Worm (Caenorhabditis elegans): Measurements from ENCODE around the gene gst-7.

The gst-7 gene

DNA sequence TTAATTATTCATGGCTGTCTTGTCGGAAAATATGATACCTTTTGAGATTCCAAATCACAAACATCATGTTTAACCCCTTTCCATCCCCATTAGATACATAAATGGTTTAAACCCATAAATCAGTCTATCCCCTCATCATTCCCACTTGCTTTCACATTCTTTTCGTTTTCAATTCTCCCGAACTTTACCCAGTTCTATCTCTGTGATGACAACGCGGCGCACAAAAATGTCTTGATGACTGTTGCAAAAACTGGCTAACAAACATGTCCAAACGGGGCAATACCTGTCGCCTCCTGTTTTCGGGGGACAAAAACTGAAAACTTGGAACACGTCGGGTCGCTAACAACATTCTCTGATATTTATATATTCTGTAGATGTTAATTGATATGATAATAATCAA is 15.8 kb upstream of the gst-7 start:
- TF ChIP-seq dao-5 (tag; optimal IDR thresholded peaks at IDR 0.05): no peak
- no peak for TF ChIP-seq W03F9.2 (tag; optimal IDR thresholded peaks at IDR 0.05)
- TF ChIP-seq him-1 (tag; optimal IDR thresholded peaks at IDR 0.05): no peak

DNA sequence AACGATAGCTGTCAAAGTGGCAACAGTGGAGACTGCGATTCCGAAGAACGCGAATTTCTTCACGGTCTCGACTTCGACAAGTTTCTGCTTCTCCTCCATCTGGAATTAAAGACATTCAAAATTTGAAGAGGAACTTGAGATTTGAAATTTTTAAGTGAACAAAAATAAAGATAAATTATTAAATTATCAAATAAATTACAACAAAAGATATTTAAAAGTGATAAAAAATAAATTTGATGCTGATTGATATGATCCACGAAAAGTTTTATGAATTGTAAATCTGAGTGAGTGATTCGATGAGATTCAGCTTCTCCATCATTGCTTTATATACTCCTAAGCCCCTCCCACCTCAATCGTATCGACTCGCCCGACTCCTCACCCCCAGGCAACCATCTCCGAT is 14.4 kb upstream of the gst-7 start, which contains the start of gene col-17:
col-17 (minus strand) TSS at position 101 of the 400 bp plus-strand sequence.
- no peak for TF ChIP-seq W03F9.2 (tag; optimal IDR thresholded peaks at IDR 0.05)
- TF ChIP-seq dao-5 (tag; optimal IDR thresholded peaks at IDR 0.05): no peak
- no peak for TF ChIP-seq him-1 (tag; optimal IDR thresholded peaks at IDR 0.05)

DNA sequence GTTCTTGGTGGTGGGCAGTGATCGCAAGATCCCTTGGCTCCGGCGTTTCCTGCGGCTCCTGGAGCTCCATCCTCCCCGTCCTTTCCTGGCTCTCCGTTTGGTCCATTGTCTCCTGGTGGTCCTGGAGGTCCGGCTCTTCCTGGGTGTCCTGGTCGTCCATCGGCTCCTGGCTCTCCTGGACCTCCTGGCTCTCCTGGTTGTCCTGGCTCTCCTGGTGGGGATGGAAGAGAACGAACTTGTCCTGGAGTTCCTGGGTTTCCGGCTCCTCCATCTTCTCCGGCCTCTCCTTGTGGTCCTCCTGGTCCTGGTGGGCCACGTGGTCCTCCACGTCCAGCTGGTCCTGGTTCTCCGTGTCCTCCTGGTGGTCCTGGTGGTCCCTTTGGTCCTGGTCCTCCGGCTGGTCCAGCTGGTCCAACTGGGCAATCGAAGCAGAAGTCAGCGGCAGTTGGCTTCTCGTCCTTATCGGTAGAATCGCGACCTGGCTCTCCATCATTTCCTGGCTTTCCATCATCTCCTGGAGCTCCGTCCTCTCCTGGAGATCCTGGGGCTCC is 12.0 kb upstream of the gst-7 start:
- TF ChIP-seq dao-5 (tag; optimal IDR thresholded peaks at IDR 0.05) (no peak), W03F9.2 (tag; optimal IDR thresholded peaks at IDR 0.05) (no peak), him-1 (tag; optimal IDR thresholded peaks at IDR 0.05) (no peak)

DNA sequence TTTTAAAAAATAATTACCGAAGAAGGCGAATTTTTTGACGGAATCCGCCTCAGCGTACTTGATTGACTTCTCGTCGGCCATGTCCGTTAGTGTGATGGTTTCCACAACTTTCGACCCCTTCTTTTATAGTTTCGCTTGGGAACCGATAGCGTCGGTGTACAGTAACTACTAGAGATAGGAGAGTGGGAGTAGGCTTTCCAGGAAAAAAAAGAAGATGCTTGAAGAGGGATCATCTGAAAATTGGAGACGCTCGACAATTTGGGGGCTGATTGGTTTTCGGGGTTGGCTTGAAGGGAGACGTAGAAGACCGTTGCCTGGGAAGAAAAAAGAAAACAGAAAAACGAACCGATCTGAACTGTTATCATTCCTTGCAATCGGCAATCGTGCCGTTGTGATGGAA is 11.2 kb upstream of the gst-7 start, which contains the start of gene col-20:
col-20 (minus strand) TSS at position 101 of the 400 bp plus-strand sequence.
- TF ChIP-seq dao-5 (tag; optimal IDR thresholded peaks at IDR 0.05): no peak
- no peak for TF ChIP-seq him-1 (tag; optimal IDR thresholded peaks at IDR 0.05)
- TF ChIP-seq W03F9.2 (tag; optimal IDR thresholded peaks at IDR 0.05): no peak

DNA sequence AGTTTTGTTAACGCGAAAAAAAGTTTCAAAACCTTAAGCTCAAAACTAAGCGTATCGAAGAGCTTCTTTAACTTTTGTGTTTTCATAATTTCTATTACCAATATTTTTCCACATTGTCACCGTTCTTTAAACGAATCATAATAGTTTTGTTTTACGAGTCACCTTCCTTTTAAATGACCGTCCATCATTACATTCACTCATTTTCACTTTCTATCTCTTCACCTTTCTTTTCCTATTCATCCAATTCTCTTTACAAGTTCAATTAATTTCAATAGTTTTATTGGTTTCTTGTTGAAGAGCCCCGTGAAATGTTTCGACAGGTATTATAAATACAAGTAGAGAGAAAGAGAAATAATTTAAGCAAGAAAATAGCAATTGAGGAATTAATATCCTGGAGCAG is 10.0 kb upstream of the gst-7 start:
- TF ChIP-seq dao-5 (tag; optimal IDR thresholded peaks at IDR 0.05): no peak
- TF ChIP-seq him-1 (tag; optimal IDR thresholded peaks at IDR 0.05): no peak
- no peak for TF ChIP-seq W03F9.2 (tag; optimal IDR thresholded peaks at IDR 0.05)

DNA sequence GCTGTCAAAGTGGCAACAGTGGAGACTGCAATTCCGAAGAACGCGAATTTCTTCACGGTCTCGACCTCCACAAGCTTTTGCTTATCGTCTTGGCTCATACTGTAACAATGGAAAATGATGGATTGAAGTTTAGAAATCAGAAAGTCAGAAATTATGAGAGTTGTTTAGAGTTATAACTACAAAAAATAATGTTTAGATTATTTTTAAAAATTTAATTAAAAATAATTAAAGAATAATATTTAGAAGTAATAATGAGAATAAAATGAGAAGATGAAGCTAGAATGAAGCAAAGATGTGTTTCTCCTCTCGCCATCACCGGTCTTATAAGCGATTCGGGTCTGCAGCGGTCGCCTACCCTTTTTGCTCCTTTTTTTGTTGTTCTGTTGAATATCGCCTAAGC is 8.8 kb upstream of the gst-7 start, which contains the start of gene col-73:
col-73 (minus strand) TSS at position 101 of the 400 bp plus-strand sequence.
- TF ChIP-seq him-1 (tag; optimal IDR thresholded peaks at IDR 0.05): no peak

DNA sequence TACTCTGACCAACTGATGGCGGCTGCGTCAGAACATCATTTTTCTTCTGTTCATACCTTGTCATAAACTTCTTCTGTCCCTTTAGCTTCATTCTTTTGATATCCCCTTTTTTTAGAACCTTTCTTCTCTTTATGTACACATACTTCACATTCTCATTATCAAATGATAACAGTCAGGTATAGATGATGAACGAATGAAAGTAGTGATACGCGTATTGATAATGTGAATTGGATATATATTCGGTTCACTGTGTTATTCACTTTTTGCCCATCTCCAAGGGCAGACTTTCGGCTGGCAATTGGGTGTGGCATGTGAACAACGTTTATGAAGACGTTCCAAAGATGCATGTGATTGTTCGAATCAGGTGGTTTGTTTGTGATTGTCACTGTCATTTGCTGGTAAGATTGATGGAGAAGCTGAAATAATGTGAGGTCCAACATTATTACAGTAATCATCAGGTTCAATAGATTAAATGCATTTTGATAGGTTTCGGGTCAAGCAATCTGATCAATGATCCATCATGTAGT is 7.5 kb upstream of the gst-7 start, which contains the start of gene F11G11.15:
F11G11.15 (plus strand) TSS at position 511 of the 527 bp plus-strand sequence.
- no peak for TF ChIP-seq him-1 (tag; optimal IDR thresholded peaks at IDR 0.05)
- TF ChIP-seq W03F9.2 (tag; optimal IDR thresholded peaks at IDR 0.05): no peak
- no peak for TF ChIP-seq dao-5 (tag; optimal IDR thresholded peaks at IDR 0.05)

DNA sequence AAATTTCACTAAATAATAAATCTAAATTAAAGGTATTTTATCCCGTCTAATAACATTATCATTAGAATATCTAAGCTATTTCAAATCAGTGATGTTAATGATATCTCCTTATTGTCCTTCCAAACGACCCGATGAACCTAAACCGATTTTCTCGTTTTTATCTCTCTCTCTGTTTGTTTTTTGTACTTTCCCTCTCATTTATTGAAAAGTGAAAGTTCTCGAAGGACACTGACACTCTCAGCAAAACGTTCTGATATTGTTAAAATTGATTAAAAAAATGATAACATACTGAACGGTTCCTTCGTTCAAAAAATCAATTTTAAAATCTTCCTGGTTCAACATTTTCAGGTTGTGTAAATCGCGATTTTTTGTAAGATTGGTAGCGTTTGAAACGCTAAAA is 5.8 kb upstream of the gst-7 start, which contains the start of gene F11G11.13:
F11G11.13 (minus strand) TSS at position 89 of the 400 bp plus-strand sequence.
- TF ChIP-seq him-1 (tag; optimal IDR thresholded peaks at IDR 0.05) (no peak), W03F9.2 (tag; optimal IDR thresholded peaks at IDR 0.05) (no peak), dao-5 (tag; optimal IDR thresholded peaks at IDR 0.05) (no peak)

DNA sequence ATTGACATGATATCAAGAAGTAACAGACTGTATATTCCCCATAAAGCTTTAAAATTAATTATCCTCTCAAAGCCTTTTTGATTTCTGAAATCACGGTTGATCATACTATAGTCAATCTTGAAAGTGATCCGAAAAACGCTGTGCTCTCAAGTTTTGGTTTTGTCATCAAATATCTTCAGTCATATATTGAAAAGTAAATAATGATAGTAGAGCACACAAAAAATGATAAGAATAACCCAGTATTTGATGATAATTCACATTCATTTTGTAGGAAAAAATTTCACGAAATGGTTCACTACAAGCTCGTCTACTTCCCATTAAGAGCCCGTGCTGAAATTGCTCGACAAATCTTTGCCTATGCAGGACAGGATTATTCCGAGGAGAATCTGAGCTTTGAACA is 2.2 kb upstream of the gst-7 start, which contains the start of gene gst-6:
gst-6 (plus strand) TSS at position 263 of the 400 bp plus-strand sequence.
- no peak for TF ChIP-seq dao-5 (tag; optimal IDR thresholded peaks at IDR 0.05)
- TF ChIP-seq him-1 (tag; optimal IDR thresholded peaks at IDR 0.05): no peak
- TF ChIP-seq W03F9.2 (tag; optimal IDR thresholded peaks at IDR 0.05): no peak

DNA sequence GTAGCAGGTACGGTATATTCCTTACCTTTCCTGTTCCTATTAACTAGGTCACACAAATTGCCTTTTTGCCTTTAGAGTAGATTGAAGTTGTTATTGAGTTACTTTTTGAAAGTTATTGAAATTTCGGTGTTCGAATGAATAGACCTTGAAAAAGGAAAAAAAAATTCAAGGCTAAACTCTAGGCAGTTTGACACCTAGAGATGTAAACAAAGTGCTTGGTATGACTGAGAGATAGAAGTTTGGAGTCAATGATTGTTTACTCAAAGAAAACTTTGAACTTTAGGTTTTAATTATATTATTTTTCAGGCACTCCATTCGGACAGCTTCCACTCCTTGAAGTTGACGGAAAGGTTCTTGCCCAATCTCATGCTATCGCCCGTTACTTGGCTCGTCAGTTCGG is 636 bp downstream of the gst-7 start:
- TF ChIP-seq dao-5 (tag; optimal IDR thresholded peaks at IDR 0.05): no peak
- no peak for TF ChIP-seq him-1 (tag; optimal IDR thresholded peaks at IDR 0.05)
- no peak for TF ChIP-seq W03F9.2 (tag; optimal IDR thresholded peaks at IDR 0.05)

DNA sequence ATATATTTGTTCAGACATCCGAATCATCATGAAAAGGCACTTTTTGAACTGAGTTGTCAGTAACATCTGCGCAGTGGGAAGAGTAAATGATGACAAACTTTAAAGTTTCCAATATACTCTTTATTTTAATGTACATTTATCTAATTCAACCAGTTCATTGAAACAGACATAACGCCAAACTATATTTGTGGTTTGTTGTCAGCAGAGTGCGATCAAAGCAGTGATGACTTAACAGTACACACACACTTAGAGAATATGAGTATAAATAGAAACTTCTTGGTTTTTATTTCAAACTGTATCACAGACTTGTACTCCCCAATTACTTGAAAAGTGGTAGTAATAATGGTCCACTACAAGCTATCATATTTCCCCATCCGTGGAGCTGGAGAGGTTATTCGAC is 1.6 kb downstream of the gst-7 start, which contains the start of gene gst-8:
gst-8 (plus strand) TSS at position 301 of the 400 bp plus-strand sequence.
- no peak for TF ChIP-seq dao-5 (tag; optimal IDR thresholded peaks at IDR 0.05)

DNA sequence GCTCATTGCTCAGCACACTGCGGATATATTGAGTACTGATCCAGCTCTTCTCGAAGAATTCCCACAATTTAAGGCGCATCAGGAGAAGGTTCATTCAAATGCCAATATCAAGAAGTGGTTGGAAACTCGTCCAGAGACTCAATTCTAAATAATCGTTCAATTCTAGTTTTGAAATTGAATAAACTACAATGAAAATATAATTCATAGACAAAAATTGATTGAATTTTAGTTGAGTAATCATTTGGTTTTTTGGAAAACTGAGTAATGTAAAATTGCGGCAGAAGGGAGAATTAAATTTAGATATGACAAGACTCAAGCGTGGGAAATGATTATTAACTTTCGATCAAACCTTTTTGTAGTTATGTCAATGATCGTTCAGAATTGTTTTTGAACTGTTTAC is 2.5 kb downstream of the gst-7 start:
- no peak for TF ChIP-seq dao-5 (tag; optimal IDR thresholded peaks at IDR 0.05)
- no peak for TF ChIP-seq him-1 (tag; optimal IDR thresholded peaks at IDR 0.05)
- TF ChIP-seq W03F9.2 (tag; optimal IDR thresholded peaks at IDR 0.05): no peak

DNA sequence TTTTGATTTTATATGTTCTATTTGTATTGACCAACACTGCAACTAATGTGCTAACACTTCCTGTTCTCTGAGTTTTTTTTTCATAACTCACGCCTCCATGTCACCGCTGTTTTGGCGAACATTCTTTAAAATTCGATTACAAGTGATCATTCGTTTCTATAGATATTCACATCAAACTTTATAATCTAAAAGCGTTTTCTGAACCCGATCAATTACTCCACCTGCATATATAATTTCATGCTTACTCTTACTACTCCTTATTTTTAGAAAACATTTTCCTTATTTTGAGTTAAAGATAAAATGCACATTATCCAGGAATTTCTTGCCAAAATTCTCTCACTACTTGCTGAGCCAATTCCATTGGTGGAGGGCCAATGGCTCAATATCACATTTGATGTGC is 4.1 kb downstream of the gst-7 start, which contains the start of gene R05F9.7:
R05F9.7 (plus strand) TSS at position 301 of the 400 bp plus-strand sequence.
- TF ChIP-seq W03F9.2 (tag; optimal IDR thresholded peaks at IDR 0.05) (no peak), him-1 (tag; optimal IDR thresholded peaks at IDR 0.05) (no peak), dao-5 (tag; optimal IDR thresholded peaks at IDR 0.05) (no peak)

DNA sequence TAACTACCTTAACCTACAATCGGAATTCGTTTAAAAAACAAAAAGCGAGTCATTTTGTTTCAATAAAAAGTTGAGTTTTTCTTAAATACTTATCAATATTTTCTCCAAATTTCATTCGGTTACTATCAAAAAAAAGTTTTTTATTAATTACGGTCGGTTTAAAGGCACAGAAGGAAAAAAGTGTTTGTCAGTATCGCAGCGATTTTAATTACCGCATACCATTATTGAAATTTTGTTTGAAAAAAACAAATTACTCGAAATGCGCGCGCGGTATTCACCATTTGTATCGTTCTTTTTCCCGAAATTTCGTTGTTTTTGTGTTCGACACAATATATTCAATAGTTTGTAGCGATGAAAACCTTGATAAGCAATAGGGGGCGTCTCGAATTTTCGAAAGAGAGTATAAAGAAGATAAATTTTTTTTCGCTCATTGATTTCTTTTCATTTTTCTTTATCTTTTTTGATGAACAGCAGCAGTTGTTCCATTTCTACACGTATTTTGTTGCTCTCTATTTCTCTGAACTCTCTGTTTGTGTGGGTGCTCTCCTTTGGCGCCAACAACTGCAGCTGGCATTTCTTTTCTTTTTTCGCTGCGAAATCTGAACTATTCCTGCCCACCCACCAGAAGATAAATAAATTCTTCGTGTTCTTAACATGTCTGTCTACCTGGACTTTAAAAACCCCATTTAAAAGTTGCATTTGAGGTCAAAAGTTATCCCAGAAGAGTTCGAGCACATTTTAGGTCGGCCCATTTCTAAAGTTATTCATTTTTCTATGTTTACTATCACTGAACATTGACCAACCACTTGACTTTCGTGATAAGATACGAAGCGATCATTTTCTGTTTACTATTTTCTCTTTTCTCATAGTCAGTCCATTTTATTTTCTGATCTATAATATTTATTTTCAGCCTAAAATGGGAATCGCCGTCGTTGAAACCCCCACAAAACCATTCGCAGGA is 6.9 kb downstream of the gst-7 start, which contains the start of gene pgm-1:
pgm-1 (plus strand) TSS at position 911 of the 961 bp plus-strand sequence.
- TF ChIP-seq W03F9.2 (tag; optimal IDR thresholded peaks at IDR 0.05): no peak
- TF ChIP-seq him-1 (tag; optimal IDR thresholded peaks at IDR 0.05): no peak
- no peak for TF ChIP-seq dao-5 (tag; optimal IDR thresholded peaks at IDR 0.05)
